Worm (Caenorhabditis elegans) whole organism, late embryonic: ENCODE measurements around the gene rab-28.

Experiments
- ama-1 ChIP-seq: fragments of 150-350 bp; optimal IDR thresholded peaks from 2 replicates; lab custom pipeline; 2014
- nhr-11 ChIP-seq: fragments of 150-350 bp; optimal IDR thresholded peaks from 2 replicates; lab custom pipeline; 2014; ENCODE audit warnings: missing biosample characterization, missing genetic modification characterization
- pha-4 ChIP-seq: fragments of 150-350 bp; optimal IDR thresholded peaks from 2 replicates; lab custom pipeline; 2018; ENCODE audit warnings: missing biosample characterization, missing genetic modification reagents, missing genetic modification characterization
- sdc-2 ChIP-seq: sonication (generic microtip); optimal IDR thresholded peaks from 2 replicates; lab custom pipeline; 2016; ENCODE audit warnings: missing genotype, missing genetic modification characterization, missing compliant biosample characterization
- unc-42 ChIP-seq: sonication (generic microtip); optimal IDR thresholded peaks from 2 replicates; lab custom pipeline; 2016; ENCODE audit warnings: missing genotype, missing genetic modification characterization, missing compliant biosample characterization

DNA sequence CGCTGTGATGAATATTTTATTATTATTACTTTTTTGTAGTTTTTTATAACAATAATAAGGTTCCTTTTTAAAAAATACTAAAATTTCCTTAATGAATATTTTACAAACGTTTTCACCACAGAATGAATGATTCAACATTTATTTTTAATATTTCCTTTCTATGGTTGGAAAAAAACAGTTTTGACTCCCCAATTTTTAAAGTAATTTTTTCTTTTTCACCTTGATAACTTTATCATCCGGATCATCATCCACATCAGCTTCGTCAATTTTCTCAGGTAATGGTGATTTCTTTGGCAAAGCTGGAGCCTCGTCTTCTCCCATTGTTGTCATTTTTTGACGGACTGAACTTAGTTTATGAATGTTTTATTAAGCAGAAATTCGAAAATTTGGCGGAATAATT is at the start of gene rab-28:
- TF ChIP-seq pha-4 (tag; lab: Kevin White, UChicago) (no peak), ama-1 (no peak), nhr-11 (no peak), unc-42 (tag; lab: Kevin White, UChicago) (no peak), sdc-2 (tag; lab: Kevin White, UChicago) (no peak)
